Fruit fly (Drosophila melanogaster): ENCODE data around the gene Ance-3.

Gene Ance-3

DNA sequence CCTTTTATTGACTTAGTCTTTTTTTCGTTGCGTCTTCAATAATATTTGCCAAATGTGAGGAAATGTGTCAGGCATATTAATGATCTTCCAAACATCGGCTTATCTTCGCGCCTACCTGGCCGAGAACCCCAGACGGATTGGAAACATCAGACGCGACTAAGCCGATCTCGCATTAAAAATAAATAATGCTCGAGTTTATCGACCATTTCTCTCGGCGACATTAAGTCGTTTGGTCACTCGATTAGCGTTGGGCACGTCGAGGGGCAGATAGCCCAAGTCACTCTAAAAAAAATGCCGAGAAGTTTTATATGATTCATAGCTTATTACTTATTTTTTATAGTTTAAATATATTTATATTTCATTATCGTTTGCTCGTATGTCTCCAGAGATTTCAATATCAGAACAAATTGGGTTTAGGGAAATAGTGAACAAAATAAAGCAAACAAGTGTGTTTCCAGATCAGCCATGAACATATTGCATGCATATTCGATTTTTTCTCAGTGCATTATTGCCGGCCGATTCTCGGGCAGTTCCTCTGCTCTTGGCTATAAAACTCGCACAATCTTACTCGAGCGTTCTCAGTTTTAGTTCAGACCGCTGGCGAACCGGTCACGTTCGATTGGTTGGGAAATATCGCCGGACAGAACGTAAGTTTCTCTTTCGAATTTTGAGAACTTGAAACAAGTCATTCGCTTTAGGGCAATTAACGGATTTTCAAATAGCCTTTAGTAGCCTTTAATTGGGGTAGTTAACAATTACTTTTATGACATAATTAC lies 9.3 kb upstream of the Ance-3 start, which contains the start of gene Ance (continued):
- TF ChIP-seq CG10979 (tag; optimal IDR thresholded peaks at IDR 0.05), result peak; percentile 50
- peak; percentile 62 for TF ChIP-seq zfh1 (GFP tag; IDR thresholded peaks at IDR 0.05)
- TF ChIP-seq CG17829 (tag; optimal IDR thresholded peaks at IDR 0.05), result peak; percentile 36
- TF ChIP-seq lola (GFP tag; optimal IDR thresholded peaks at IDR 0.05), result peak in 1 of 3 experiments; percentile 34
- peak; percentile 77 for TF ChIP-seq row (GFP tag; IDR thresholded peaks at IDR 0.05)
- TF ChIP-seq CG9817 (tag; optimal IDR thresholded peaks at IDR 0.05), result peak; percentile 50
- 0 out of 2 replicates have a peak, but pooled peaks have one; percentile 29 for TF ChIP-seq ranshi (GFP tag; IDR thresholded peaks at IDR 0.05)
- TF ChIP-seq Xrp1 (GFP tag; IDR thresholded peaks at IDR 0.05), result peak; percentile 59; the same call in 1 of the 2 replicates
- peak; percentile 22 for TF ChIP-seq CG30431 (GFP tag; optimal IDR thresholded peaks at IDR 0.05)
- TF ChIP-seq Ets65A (GFP tag), result no peak
- no peak for TF ChIP-seq NC2β (GFP tag; optimal IDR thresholded peaks at IDR 0.05)
- TF ChIP-seq CG34422 (GFP tag; IDR thresholded peaks at IDR 0.05), result peak; percentile 27; the same call in 1 of the 3 replicates
- no peak for TF ChIP-seq esg (GFP tag; conservative IDR thresholded peaks at IDR 0.05)
- peak; percentile 30 for TF ChIP-seq bcd (GFP tag; optimal IDR thresholded peaks at IDR 0.05)
- peak; percentile 54 for TF ChIP-seq unpg (GFP tag; optimal IDR thresholded peaks at IDR 0.05)
- TF ChIP-seq CoRest (tag; optimal IDR thresholded peaks at IDR 0.05), result peak; percentile 55
- no peak for TF ChIP-seq gt (GFP tag; IDR thresholded peaks at IDR 0.05)
- peak; percentile 69 for TF ChIP-seq NfI (GFP tag; optimal IDR thresholded peaks at IDR 0.05)
- TF ChIP-seq Mes4 (GFP tag; optimal IDR thresholded peaks at IDR 0.05), result no peak
- TF ChIP-seq CG12391 (tag; optimal IDR thresholded peaks at IDR 0.05), result peak; percentile 39
- peak; percentile 51 for TF ChIP-seq CG10209 (GFP tag; optimal IDR thresholded peaks at IDR 0.05)
- TF ChIP-seq Tbp (GFP tag; optimal IDR thresholded peaks at IDR 0.05), result no peak
- no peak for TF ChIP-seq Aef1 (GFP tag; IDR thresholded peaks at IDR 0.05)
- no peak for TF ChIP-seq Mrtf (GFP tag; IDR thresholded peaks at IDR 0.05)
- 0 out of 2 replicates have a peak, but pooled peaks have one; percentile 7 for TF ChIP-seq Scr (GFP tag; IDR thresholded peaks at IDR 0.05; ENCODE audit: partially characterized antibody)
- TF ChIP-seq Atf6 (GFP tag; IDR thresholded peaks at IDR 0.05), result peak; percentile 69
- TF ChIP-seq ems (GFP tag; optimal IDR thresholded peaks at IDR 0.05), result peak; percentile 9
- TF ChIP-seq wdn (GFP tag; IDR thresholded peaks at IDR 0.05), result 0 out of 2 replicates have a peak, but pooled peaks have one; percentile 48
- peak; percentile 54 for TF ChIP-seq Hmr (GFP tag; optimal IDR thresholded peaks at IDR 0.05)
- TF ChIP-seq PHDP (tag; optimal IDR thresholded peaks at IDR 0.05), result peak; percentile 17
- peak; percentile 20 for TF ChIP-seq sug (tag; optimal IDR thresholded peaks at IDR 0.05)
- no peak for TF ChIP-seq CG10321 (GFP tag; IDR thresholded peaks at IDR 0.05)
- TF ChIP-seq CG17385 (GFP tag; optimal IDR thresholded peaks at IDR 0.05), result peak; percentile 21
- TF ChIP-seq pb (GFP tag; optimal IDR thresholded peaks at IDR 0.05), result no peak
- peak; percentile 77 for TF ChIP-seq CG7839 (tag; optimal IDR thresholded peaks at IDR 0.05)
- peak; percentile 14; the same call in 1 of the 2 replicates for TF ChIP-seq E2f2 (GFP tag; IDR thresholded peaks at IDR 0.05)
- peak; percentile 38; the same call in 1 of the 2 replicates for TF ChIP-seq lmd (GFP tag; IDR thresholded peaks at IDR 0.05)
- TF ChIP-seq Meics (GFP tag; optimal IDR thresholded peaks at IDR 0.05), result peak; percentile 61
- peak; percentile 31 for TF ChIP-seq CG8924 (tag; optimal IDR thresholded peaks at IDR 0.05)
- TF ChIP-seq CG4820 (GFP tag; optimal IDR thresholded peaks at IDR 0.05), result peak; percentile 18
- no peak for TF ChIP-seq sc (optimal IDR thresholded peaks at IDR 0.05)
- TF ChIP-seq sc (GFP tag; optimal IDR thresholded peaks at IDR 0.05), result no peak
- no peak for TF ChIP-seq CG3726 (GFP tag; IDR thresholded peaks at IDR 0.05)
- peak; percentile 46 for TF ChIP-seq CG7556 (GFP tag; optimal IDR thresholded peaks at IDR 0.05)
- peak; percentile 26 for TF ChIP-seq CG5180 (GFP tag; optimal IDR thresholded peaks at IDR 0.05)
- 0 out of 2 replicates have a peak, but pooled peaks have one; percentile 27 for TF ChIP-seq Drgx (GFP tag; IDR thresholded peaks at IDR 0.05)
- no peak for TF ChIP-seq Kr (GFP tag; optimal IDR thresholded peaks at IDR 0.05)
- no peak for TF ChIP-seq nom (GFP tag; optimal IDR thresholded peaks at IDR 0.05)
- TF ChIP-seq HmgZ (tag; optimal IDR thresholded peaks at IDR 0.05), result peak; percentile 15

Measured in whole organism, embryonic.